Worm (Caenorhabditis elegans) whole organism, L3 larva: ENCODE results near the gene sago-1.

Source experiments
- ceh-82 ChIP-seq: fragments of 150-350 bp; optimal IDR thresholded peaks from 2 replicates; lab custom pipeline; 2014; ENCODE audit warnings: missing biosample characterization, missing genetic modification characterization
- fos-1 ChIP-seq: fragments of 150-350 bp; optimal IDR thresholded peaks from 2 replicates; lab custom pipeline; 2014; ENCODE audit warnings: missing biosample characterization, missing genetic modification characterization
- jun-1 ChIP-seq: fragments of 150-350 bp; optimal IDR thresholded peaks from 2 replicates; lab custom pipeline; 2014; ENCODE audit warnings: missing biosample characterization, missing genetic modification reagents, missing genetic modification characterization
- lin-15B ChIP-seq: fragments of 150-350 bp; optimal IDR thresholded peaks from 2 replicates; lab custom pipeline; 2014; ENCODE audit warnings: missing biosample characterization, missing genetic modification characterization
- mml-1 ChIP-seq: fragments of 150-350 bp; sonication (generic microtip); optimal IDR thresholded peaks from 3 replicates; lab custom pipeline; 2014; ENCODE audit warnings: missing biosample characterization, missing genetic modification characterization
- nhr-11 ChIP-seq: fragments of 150-350 bp; optimal IDR thresholded peaks from 2 replicates; lab custom pipeline; 2014; ENCODE audit warnings: missing biosample characterization, missing genetic modification characterization
- nhr-23 ChIP-seq: fragments of 150-350 bp; optimal IDR thresholded peaks from 2 replicates; lab custom pipeline; 2014; ENCODE audit warnings: missing biosample characterization, missing genetic modification reagents, missing genetic modification characterization
- nhr-43 ChIP-seq: sonication (generic microtip); optimal IDR thresholded peaks from 2 replicates; lab custom pipeline; 2016; ENCODE audit warnings: mild to moderate bottlenecking, missing genetic modification characterization, missing compliant biosample characterization; ENCODE audit not compliant: poor library complexity, severe bottlenecking
- pqm-1 ChIP-seq: fragments of 150-350 bp; optimal IDR thresholded peaks from 2 replicates; lab custom pipeline; 2017; ENCODE audit warnings: missing biosample characterization, missing genetic modification characterization, inconsistent platforms
- snpc-4 ChIP-seq: fragments of 150-350 bp; optimal IDR thresholded peaks from 2 replicates; lab custom pipeline; 2014; ENCODE audit warnings: missing biosample characterization, missing genetic modification characterization

- TF ChIP-seq jun-1 = no peak
- no peak for TF ChIP-seq lin-15B (tag; lab: Kevin White, UChicago)
- TF ChIP-seq ceh-82 (tag; lab: Kevin White, UChicago) = no peak
- TF ChIP-seq mml-1 (tag; lab: Kevin White, UChicago) = no peak
- no peak for TF ChIP-seq snpc-4 (tag; lab: Kevin White, UChicago)
- no peak for TF ChIP-seq pqm-1 (tag; lab: Kevin White, UChicago)
- no peak for TF ChIP-seq nhr-11 (tag; lab: Kevin White, UChicago)
- TF ChIP-seq nhr-43 (tag; lab: Kevin White, UChicago) = no peak
- peak; percentile 68 for TF ChIP-seq nhr-23 (tag; lab: Kevin White, UChicago)
- TF ChIP-seq fos-1 = no peak
Measured at ce11 chrV:6259139-6259538, 44.4 kb upstream of the sago-1 start, which contains the start of gene K08B12.1.
